Fruit fly (Drosophila melanogaster): ENCODE results near the gene CG42541.
A peak's percentile ranks its signal among the peaks of the same experiment; 100 is the strongest.

CG42541 gene

DNA sequence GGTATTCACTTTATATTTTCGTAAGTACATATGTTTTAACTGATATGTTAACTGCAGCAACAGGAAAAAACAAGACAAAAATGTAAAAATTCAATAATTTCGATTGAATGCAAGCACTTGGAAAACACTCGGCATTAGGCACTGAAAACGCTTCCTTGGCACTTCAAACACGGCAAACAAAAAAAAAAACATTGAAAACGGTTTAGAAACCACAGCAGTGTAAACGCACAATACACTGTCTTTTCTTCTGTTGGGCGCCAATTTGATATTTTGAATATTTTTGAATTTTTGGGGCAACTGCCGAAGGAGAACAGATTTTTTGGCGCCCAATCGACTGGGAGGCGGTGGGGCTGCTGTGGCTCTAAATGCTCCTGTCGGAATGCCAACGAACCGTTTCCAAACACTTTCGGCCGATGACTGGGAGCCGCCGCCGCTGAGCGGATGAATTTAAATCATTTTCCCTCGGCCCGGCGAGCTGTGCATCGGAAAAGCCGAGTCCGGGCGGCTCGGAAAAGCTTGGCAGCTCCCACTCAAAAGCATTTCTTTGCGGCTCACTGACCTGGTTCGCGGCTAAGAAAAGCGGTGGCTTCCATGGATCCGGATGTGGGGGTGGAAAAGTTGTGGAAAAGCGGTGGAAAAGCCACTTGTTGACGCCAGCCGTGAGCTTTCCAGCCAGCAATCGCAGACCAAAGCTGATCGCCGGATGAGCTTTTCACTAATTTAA is at the start of gene CG42541:
TSS of gene CG42541 (minus strand) at position 51 of the 724 bp plus-strand sequence.
- TF ChIP-seq dsf (GFP tag; optimal IDR thresholded peaks at IDR 0.05; ENCODE audit: borderline replicate concordance) = no peak
- no peak for TF ChIP-seq Rel (GFP tag; optimal IDR thresholded peaks at IDR 0.05)
- TF ChIP-seq Rel (tag; optimal IDR thresholded peaks at IDR 0.05) = no peak
- no peak for TF ChIP-seq woc (GFP tag; optimal IDR thresholded peaks at IDR 0.05)
- TF ChIP-seq fru (GFP tag; optimal IDR thresholded peaks at IDR 0.05) = no peak

DNA sequence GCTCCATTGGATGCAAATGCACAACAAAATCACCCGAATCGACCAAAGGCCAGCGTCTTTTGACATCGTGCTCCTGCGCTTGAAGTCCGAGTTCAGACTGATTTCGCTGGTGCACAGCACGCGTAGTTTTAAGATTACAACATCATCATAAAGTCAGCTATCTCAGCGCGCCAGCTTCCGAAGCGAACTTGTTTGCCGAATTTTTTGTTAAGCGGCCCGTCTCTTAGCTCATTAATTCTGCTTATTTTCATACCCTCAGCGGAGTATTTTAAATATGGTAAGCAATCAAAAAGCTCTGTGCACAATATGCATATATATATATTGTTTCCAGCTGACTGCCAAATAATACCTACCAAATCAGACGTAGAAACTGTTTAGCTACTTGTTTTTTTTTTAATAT is 40.9 kb upstream of the CG42541 start, which contains the start of gene CG6414:
TSS of gene CG6414 (minus strand) at position 101 of the 400 bp plus-strand sequence.
- TF ChIP-seq lola (GFP tag; optimal IDR thresholded peaks at IDR 0.05) (no peak), rgr (GFP tag; optimal IDR thresholded peaks at IDR 0.05) (no peak)

DNA sequence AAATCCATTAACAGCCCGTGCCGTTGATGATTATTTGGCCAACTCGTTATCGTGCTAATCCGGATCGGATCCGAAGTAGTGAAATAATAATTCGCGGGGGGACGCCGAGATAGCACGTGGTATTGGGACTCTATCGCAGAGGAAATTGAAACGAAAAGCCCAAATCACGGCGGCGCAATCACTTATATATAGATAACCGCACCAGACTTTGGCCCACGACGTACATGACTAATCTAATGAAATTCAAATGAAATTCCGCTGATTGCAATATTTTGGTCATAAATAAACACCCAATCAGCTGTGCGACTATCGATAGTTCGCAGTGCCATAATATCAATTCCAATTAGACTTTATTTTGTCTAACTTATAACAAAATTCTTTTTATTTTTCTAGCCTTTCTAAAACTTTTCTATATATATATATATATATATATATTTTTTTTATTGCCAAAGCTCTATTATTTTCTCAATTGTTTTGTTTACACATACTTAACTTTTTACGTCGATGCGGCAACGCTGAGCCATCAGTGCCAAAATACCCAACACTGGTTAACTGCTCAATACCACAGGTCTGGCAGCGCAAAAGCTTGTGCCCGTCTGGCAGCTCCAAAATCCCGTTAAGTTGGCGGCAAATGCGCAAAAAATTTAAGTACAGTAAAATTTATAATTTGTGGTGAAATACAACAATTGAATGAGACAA is 38.1 kb upstream of the CG42541 start, which contains the start of gene CG6428:
TSS of gene CG6428 (minus strand) at position 310 of the 699 bp plus-strand sequence.
- TF ChIP-seq woc (GFP tag; optimal IDR thresholded peaks at IDR 0.05) (no peak), Dfd (GFP tag; optimal IDR thresholded peaks at IDR 0.05) (no peak), CG32264 (GFP tag; optimal IDR thresholded peaks at IDR 0.05) (no peak), pan (optimal IDR thresholded peaks at IDR 0.05) (no peak), Abd-B (GFP tag; optimal IDR thresholded peaks at IDR 0.05) (no peak), jim (GFP tag; optimal IDR thresholded peaks at IDR 0.05) (no peak), CG9705 (GFP tag; optimal IDR thresholded peaks at IDR 0.05) (no peak), Rel (GFP tag; optimal IDR thresholded peaks at IDR 0.05) (no peak), Rel (tag; optimal IDR thresholded peaks at IDR 0.05) (peak; percentile 20), dl (GFP tag; optimal IDR thresholded peaks at IDR 0.05; ENCODE audit: insufficient read depth in 1 of 2, partially characterized antibody in 2 of 2) (no peak), Hr83 (GFP tag; optimal IDR thresholded peaks at IDR 0.05; ENCODE audit: poor library complexity, severe bottlenecking) (no peak), Sp1 (GFP tag; optimal IDR thresholded peaks at IDR 0.05) (no peak), dsf (GFP tag; optimal IDR thresholded peaks at IDR 0.05; ENCODE audit: borderline replicate concordance) (no peak), rgr (GFP tag; optimal IDR thresholded peaks at IDR 0.05) (no peak), usp (GFP tag; optimal IDR thresholded peaks at IDR 0.05) (no peak), OdsH (GFP tag; optimal IDR thresholded peaks at IDR 0.05) (peak; percentile 0), psq (GFP tag; optimal IDR thresholded peaks at IDR 0.05) (peak; percentile 18), tai (GFP tag; optimal IDR thresholded peaks at IDR 0.05) (no peak), sage (GFP tag; optimal IDR thresholded peaks at IDR 0.05) (no peak), Vsx2 (GFP tag; optimal IDR thresholded peaks at IDR 0.05; ENCODE audit: partially characterized antibody) (no peak), HLH106 (tag; optimal IDR thresholded peaks at IDR 0.05) (peak; percentile 27), foxo (GFP tag; optimal IDR thresholded peaks at IDR 0.05) (peak in 1 of 2 experiments; percentile 64)

dm6 chrX:3967613-3968012 is 37.2 kb upstream of the CG42541 start:
- no peak for TF ChIP-seq dmrt93B (GFP tag; optimal IDR thresholded peaks at IDR 0.05)
- TF ChIP-seq brk (GFP tag; optimal IDR thresholded peaks at IDR 0.05) = no peak
- TF ChIP-seq ey (GFP tag; optimal IDR thresholded peaks at IDR 0.05) = no peak
- TF ChIP-seq fru (GFP tag; optimal IDR thresholded peaks at IDR 0.05) = no peak
- no peak for TF ChIP-seq Hr78 (GFP tag; optimal IDR thresholded peaks at IDR 0.05)
- TF ChIP-seq dsf (GFP tag; optimal IDR thresholded peaks at IDR 0.05; ENCODE audit: borderline replicate concordance) = no peak
- TF ChIP-seq pan (optimal IDR thresholded peaks at IDR 0.05) = no peak
- TF ChIP-seq sage (GFP tag; optimal IDR thresholded peaks at IDR 0.05) = no peak
- no peak for TF ChIP-seq usp (GFP tag; optimal IDR thresholded peaks at IDR 0.05)
- no peak for TF ChIP-seq Mio (GFP tag; optimal IDR thresholded peaks at IDR 0.05)
- no peak for TF ChIP-seq CG9705 (GFP tag; optimal IDR thresholded peaks at IDR 0.05)
- TF ChIP-seq woc (GFP tag; optimal IDR thresholded peaks at IDR 0.05) = no peak

DNA sequence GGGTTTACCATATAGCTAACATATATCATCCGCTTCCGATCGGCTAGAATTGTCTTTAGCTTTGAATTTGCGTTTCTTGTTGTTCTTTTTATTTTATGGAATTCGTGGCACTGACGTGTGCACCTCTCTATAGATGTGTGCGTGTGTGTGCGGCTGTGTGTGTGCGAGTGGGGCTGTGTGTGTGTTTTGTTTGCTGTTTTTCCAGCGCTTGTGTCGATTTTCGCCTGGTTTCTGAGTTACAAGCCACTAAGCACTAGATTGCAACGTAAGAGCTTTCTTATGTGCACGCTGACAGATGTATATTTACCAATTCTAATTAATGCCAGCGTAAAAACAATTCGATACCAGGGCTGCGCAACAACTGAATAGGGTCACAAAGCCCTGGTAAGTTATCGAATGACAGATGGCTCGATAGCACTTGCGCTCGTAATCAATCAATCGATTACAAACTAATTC is 34.6 kb upstream of the CG42541 start, which contains the start of gene lva:
TSS of gene lva (minus strand) at position 363 of the 456 bp plus-strand sequence.
- TF ChIP-seq N (GFP tag; optimal IDR thresholded peaks at IDR 0.05) (peak; percentile 24), brk (GFP tag; optimal IDR thresholded peaks at IDR 0.05) (no peak), CrebA (GFP tag; optimal IDR thresholded peaks at IDR 0.05; ENCODE audit: borderline replicate concordance) (no peak), jim (GFP tag; optimal IDR thresholded peaks at IDR 0.05) (peak; percentile 10), GATAd (GFP tag; optimal IDR thresholded peaks at IDR 0.05) (no peak), Rel (GFP tag; optimal IDR thresholded peaks at IDR 0.05) (no peak), Rel (tag; optimal IDR thresholded peaks at IDR 0.05) (peak; percentile 37)

Measured in whole organism, wandering third instar larva.